Fruit fly (Drosophila melanogaster): ENCODE measurements around the gene Noc1.
A peak's percentile ranks its signal among the peaks of the same experiment; 100 is the strongest.

Gene Noc1

DNA sequence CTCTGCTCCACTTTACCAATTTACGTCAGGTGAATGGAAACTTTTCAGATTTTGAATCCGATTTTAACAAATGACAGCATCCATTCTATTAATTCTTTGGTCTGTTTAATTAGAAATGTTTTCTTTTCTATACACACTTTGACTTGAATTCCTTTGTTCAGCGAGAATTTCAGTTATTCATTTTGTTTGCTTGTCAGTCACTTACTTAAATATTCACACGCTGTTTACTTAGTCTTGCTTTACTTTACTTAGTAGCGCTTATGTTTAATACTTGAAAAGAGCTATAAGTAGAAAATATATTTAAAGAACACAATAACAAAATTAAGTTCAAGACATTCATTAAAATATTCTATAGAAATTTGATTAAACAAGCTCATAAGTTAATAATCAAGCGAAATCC is 32.9 kb downstream of the Noc1 start, which contains the start of gene CG32073:
Gene CG32073, minus strand, starts transcription at position 151 of the 400 bp plus-strand sequence.
- TF ChIP-seq C15 (GFP tag; IDR thresholded peaks at IDR 0.05), result peak; percentile 22; the same call in 1 of the 3 replicates
- TF ChIP-seq Max (GFP tag; optimal IDR thresholded peaks at IDR 0.05), result peak; percentile 35
- no peak for TF ChIP-seq BtbVII (GFP tag; optimal IDR thresholded peaks at IDR 0.05)
- peak; percentile 16 for TF ChIP-seq Sry-β (GFP tag; optimal IDR thresholded peaks at IDR 0.05)
- peak; percentile 64 for TF ChIP-seq cwo (GFP tag; optimal IDR thresholded peaks at IDR 0.05)
- peak; percentile 52 for TF ChIP-seq CG1792 (GFP tag; optimal IDR thresholded peaks at IDR 0.05)
- TF ChIP-seq CG13775 (GFP tag; optimal IDR thresholded peaks at IDR 0.05), result no peak
- peak; percentile 38 for TF ChIP-seq caup (GFP tag; optimal IDR thresholded peaks at IDR 0.05; ENCODE audit: severe bottlenecking)
- TF ChIP-seq CG8924 (tag; optimal IDR thresholded peaks at IDR 0.05), result peak; percentile 9
- peak; percentile 2 for TF ChIP-seq CG3281 (GFP tag; optimal IDR thresholded peaks at IDR 0.05)
- peak; percentile 40 for TF ChIP-seq wek (GFP tag; optimal IDR thresholded peaks at IDR 0.05)
- no peak for TF ChIP-seq rib (GFP tag; IDR thresholded peaks at IDR 0.05)
- TF ChIP-seq CG7556 (GFP tag; optimal IDR thresholded peaks at IDR 0.05), result peak; percentile 17
- no peak for TF ChIP-seq CG16779 (GFP tag; IDR thresholded peaks at IDR 0.05)
- TF ChIP-seq CG6813 (GFP tag; optimal IDR thresholded peaks at IDR 0.05), result peak; percentile 55
- peak; percentile 17 for TF ChIP-seq Meics (GFP tag; optimal IDR thresholded peaks at IDR 0.05)
- no peak for TF ChIP-seq Ravus (GFP tag; IDR thresholded peaks at IDR 0.05)
- no peak for TF ChIP-seq ssp (GFP tag; IDR thresholded peaks at IDR 0.05)
- TF ChIP-seq CG14710 (tag; optimal IDR thresholded peaks at IDR 0.05), result peak; percentile 42
- TF ChIP-seq CG18599 (GFP tag; optimal IDR thresholded peaks at IDR 0.05), result peak; percentile 75
- TF ChIP-seq CG6683 (GFP tag; optimal IDR thresholded peaks at IDR 0.05), result peak; percentile 40
- peak; percentile 28 for TF ChIP-seq fd96Cb (tag; optimal IDR thresholded peaks at IDR 0.05)
- TF ChIP-seq lab (GFP tag; optimal IDR thresholded peaks at IDR 0.05), result peak; percentile 75
- TF ChIP-seq CG10979 (tag; optimal IDR thresholded peaks at IDR 0.05), result peak; percentile 33
- no peak for TF ChIP-seq CG3726 (GFP tag; IDR thresholded peaks at IDR 0.05)
- TF ChIP-seq CG17359 (tag; optimal IDR thresholded peaks at IDR 0.05), result peak; percentile 10
- no peak for TF ChIP-seq CG4328 (GFP tag; optimal IDR thresholded peaks at IDR 0.05)
- no peak for TF ChIP-seq hb (GFP tag; IDR thresholded peaks at IDR 0.05; ENCODE audit: partially characterized antibody)
- TF ChIP-seq CHES-1-like (GFP tag; optimal IDR thresholded peaks at IDR 0.05), result no peak
- peak; percentile 53; the same call in 2 of the 3 replicates for TF ChIP-seq CG17361 (GFP tag; IDR thresholded peaks at IDR 0.05)
- TF ChIP-seq ATbp (GFP tag; optimal IDR thresholded peaks at IDR 0.05), result peak; percentile 51
- peak; percentile 40 for TF ChIP-seq CG10543 (GFP tag; optimal IDR thresholded peaks at IDR 0.05)
- peak; percentile 25 for TF ChIP-seq CG10267 (tag; optimal IDR thresholded peaks at IDR 0.05)
- peak; percentile 25; the same call in 1 of the 3 replicates for TF ChIP-seq Dbx (GFP tag; IDR thresholded peaks at IDR 0.05)
- TF ChIP-seq CG5245 (GFP tag; optimal IDR thresholded peaks at IDR 0.05), result no peak
- TF ChIP-seq CG15696 (tag; optimal IDR thresholded peaks at IDR 0.05), result peak; percentile 21
- TF ChIP-seq vvl (GFP tag; IDR thresholded peaks at IDR 0.05), result peak; percentile 36; the same call in 1 of the 2 replicates
- no peak for TF ChIP-seq CG7987 (GFP tag; optimal IDR thresholded peaks at IDR 0.05)
- TF ChIP-seq CG4854 (GFP tag; optimal IDR thresholded peaks at IDR 0.05), result peak; percentile 28
- TF ChIP-seq CG9727 (GFP tag; optimal IDR thresholded peaks at IDR 0.05), result peak; percentile 16
- no peak for TF ChIP-seq kni (GFP tag; optimal IDR thresholded peaks at IDR 0.05)
- peak; percentile 36 for TF ChIP-seq tap (tag; optimal IDR thresholded peaks at IDR 0.05)
- TF ChIP-seq CG17568 (GFP tag; optimal IDR thresholded peaks at IDR 0.05), result no peak
- TF ChIP-seq CG6272 (GFP tag; IDR thresholded peaks at IDR 0.05), result no peak
- TF ChIP-seq Trl (optimal IDR thresholded peaks at IDR 0.05), result no peak
- peak; percentile 36 for TF ChIP-seq Trl (GFP tag; optimal IDR thresholded peaks at IDR 0.05)
- peak; percentile 75 for TF ChIP-seq CG12071 (GFP tag; optimal IDR thresholded peaks at IDR 0.05)
- TF ChIP-seq CG33213 (GFP tag; optimal IDR thresholded peaks at IDR 0.05), result peak; percentile 34
- TF ChIP-seq kah (GFP tag; optimal IDR thresholded peaks at IDR 0.05), result no peak
- TF ChIP-seq schlank (tag; optimal IDR thresholded peaks at IDR 0.05), result peak; percentile 33
